Worm (Caenorhabditis elegans) whole organism, L1 larva: ENCODE measurements around the gene blos-8.
A peak's percentile ranks its signal among the peaks of the same experiment; 100 is the strongest.

ENCODE experiments used
- alr-1 ChIP-seq: fragments of 200-800 bp; sonication (Bioruptor generic); optimal IDR thresholded peaks from 2 replicates; lab custom pipeline; 2018; ENCODE audit warnings: borderline replicate concordance, mild to moderate bottlenecking, missing genetic modification characterization, missing compliant biosample characterization
- aly-2 ChIP-seq: fragments of 150-350 bp; optimal IDR thresholded peaks from 2 replicates; lab custom pipeline; 2014; ENCODE audit warnings: missing biosample characterization, missing genetic modification characterization
- ceh-88 ChIP-seq: fragments of 200-800 bp; sonication (Bioruptor generic); IDR thresholded peaks from 2 replicates; pipeline ENCODE4 v1.3.6; 2022; ENCODE audit warnings: missing genetic modification characterization, missing compliant biosample characterization
- ets-5 ChIP-seq: fragments of 200-800 bp; sonication (Bioruptor generic); IDR thresholded peaks from 2 replicates; pipeline ENCODE4 v1.3.6; 2022; ENCODE audit warnings: missing genetic modification characterization, missing compliant biosample characterization
- fkh-8 ChIP-seq: sonication (generic microtip); optimal IDR thresholded peaks from 2 replicates; lab custom pipeline; 2016; ENCODE audit warnings: mild to moderate bottlenecking, missing genetic modification characterization, missing compliant biosample characterization
- mef-2 ChIP-seq: fragments of 150-350 bp; optimal IDR thresholded peaks from 2 replicates; lab custom pipeline; 2014; ENCODE audit warnings: missing biosample characterization, missing genetic modification characterization
- nhr-28 ChIP-seq: fragments of 150-350 bp; optimal IDR thresholded peaks from 2 replicates; lab custom pipeline; 2014; ENCODE audit warnings: missing biosample characterization, missing genetic modification characterization
- nhr-77 ChIP-seq: fragments of 150-350 bp; optimal IDR thresholded peaks from 2 replicates; lab custom pipeline; 2014; ENCODE audit warnings: missing biosample characterization, missing genetic modification characterization
- nhr-85 ChIP-seq: sonication (generic microtip); peaks from one replicate; lab custom pipeline; 2016; ENCODE audit warnings: missing genetic modification characterization, inconsistent platforms, missing compliant biosample characterization
- snpc-4 ChIP-seq: fragments of 150-350 bp; optimal IDR thresholded peaks from 2 replicates; lab custom pipeline; 2014; ENCODE audit warnings: missing biosample characterization, missing genetic modification characterization
- sox-4 ChIP-seq: sonication (generic microtip); optimal IDR thresholded peaks from 2 replicates; lab custom pipeline; 2016; ENCODE audit warnings: missing genetic modification characterization, missing compliant biosample characterization
- vab-15 ChIP-seq: sonication (generic microtip); optimal IDR thresholded peaks from 2 replicates; lab custom pipeline; 2017; ENCODE audit warnings: missing genotype, mild to moderate bottlenecking, missing genetic modification characterization, missing compliant biosample characterization
- xbp-1 ChIP-seq: sonication (generic microtip); optimal IDR thresholded peaks from 2 replicates; lab custom pipeline; 2016; ENCODE audit warnings: missing genetic modification characterization, missing compliant biosample characterization

ce11 chrX:15382256-15382655 is 48.7 kb downstream of the blos-8 start:
- no peak for TF ChIP-seq sox-4
- TF ChIP-seq vab-15 = no peak
- no peak for TF ChIP-seq ets-5 (GFP tag; lab: Robert Waterston, UW)
- no peak for TF ChIP-seq snpc-4
- TF ChIP-seq fkh-8 (tag; lab: Kevin White, UChicago) = no peak
- TF ChIP-seq xbp-1 = no peak
- no peak for TF ChIP-seq ceh-88 (GFP tag; lab: Robert Waterston, UW)
- no peak for TF ChIP-seq mef-2 (tag; lab: Kevin White, UChicago)
- peak; percentile 19 for TF ChIP-seq nhr-85 (tag; lab: Kevin White, UChicago)
- no peak for TF ChIP-seq aly-2 (tag; lab: Kevin White, UChicago)
- no peak for TF ChIP-seq nhr-28
- TF ChIP-seq alr-1 (tag; lab: Kevin White, UChicago) = no peak
- no peak for TF ChIP-seq nhr-77 (tag; lab: Kevin White, UChicago)
